Worm (Caenorhabditis elegans) whole organism, young adult: ENCODE data around the gene chca-1.

ENCODE experiments used
- ama-1 ChIP-seq, 3 experiments: fragments of 150-350 bp in 1 of 3; sonication (generic microtip) in 2 of 3; optimal IDR thresholded peaks; 2 replicates each; lab custom pipeline; 2014 to 2018; ENCODE audit warnings: missing biosample characterization in 2 of 3, missing genetic modification characterization in 2 of 3, missing genetic modification reagents in 2 of 3
- aptf-3 ChIP-seq: fragments of 200-800 bp; sonication (Bioruptor generic); IDR thresholded peaks from 2 replicates; pipeline ENCODE4 v1.3.6; 2022; ENCODE audit warnings: missing genetic modification characterization, missing compliant biosample characterization
- ceh-100 ChIP-seq: fragments of 200-800 bp; sonication (Bioruptor generic); IDR thresholded peaks from 2 replicates; pipeline ENCODE4 v1.3.6; 2022; ENCODE audit warnings: missing genetic modification reagents, missing genetic modification characterization, missing compliant biosample characterization
- ceh-58 ChIP-seq: fragments of 200-800 bp; sonication (Bioruptor generic); IDR thresholded peaks from 2 replicates; pipeline ENCODE4 v1.3.6; 2022; ENCODE audit warnings: missing genetic modification characterization, missing compliant biosample characterization
- ets-4 ChIP-seq: fragments of 200-800 bp; sonication (Bioruptor generic); optimal IDR thresholded peaks from 2 replicates; lab custom pipeline; 2018; ENCODE audit warnings: mild to moderate bottlenecking, missing genetic modification characterization, missing compliant biosample characterization
- lag-1 ChIP-seq: fragments of 200-800 bp; sonication (Bioruptor generic); IDR thresholded peaks from 2 replicates; pipeline ENCODE4 v1.3.6; 2022; ENCODE audit warnings: missing genetic modification reagents, missing genetic modification characterization, missing compliant biosample characterization
- madf-10 ChIP-seq: sonication (generic microtip); optimal IDR thresholded peaks from 2 replicates; lab custom pipeline; 2016; ENCODE audit warnings: mild to moderate bottlenecking, missing genetic modification characterization, missing compliant biosample characterization
- pha-4 ChIP-seq: fragments of 150-350 bp; sonication (generic microtip); optimal IDR thresholded peaks from 2 replicates; lab custom pipeline; 2014; ENCODE audit warnings: missing biosample characterization, missing genetic modification reagents, missing genetic modification characterization
- rcor-1 ChIP-seq: fragments of 200-800 bp; sonication (Bioruptor generic); IDR thresholded peaks from 2 replicates; pipeline ENCODE4 v1.3.6; 2022; ENCODE audit warnings: missing genetic modification reagents, missing genetic modification characterization, missing compliant biosample characterization
- unc-130 ChIP-seq: sonication (generic microtip); optimal IDR thresholded peaks from 2 replicates; lab custom pipeline; 2016; ENCODE audit warnings: missing genetic modification reagents, missing genetic modification characterization, missing compliant biosample characterization
- zim-3 ChIP-seq: sonication (generic microtip); optimal IDR thresholded peaks from 2 replicates; lab custom pipeline; 2017; ENCODE audit warnings: mild to moderate bottlenecking, missing genetic modification characterization, moderate library complexity, missing compliant biosample characterization

DNA sequence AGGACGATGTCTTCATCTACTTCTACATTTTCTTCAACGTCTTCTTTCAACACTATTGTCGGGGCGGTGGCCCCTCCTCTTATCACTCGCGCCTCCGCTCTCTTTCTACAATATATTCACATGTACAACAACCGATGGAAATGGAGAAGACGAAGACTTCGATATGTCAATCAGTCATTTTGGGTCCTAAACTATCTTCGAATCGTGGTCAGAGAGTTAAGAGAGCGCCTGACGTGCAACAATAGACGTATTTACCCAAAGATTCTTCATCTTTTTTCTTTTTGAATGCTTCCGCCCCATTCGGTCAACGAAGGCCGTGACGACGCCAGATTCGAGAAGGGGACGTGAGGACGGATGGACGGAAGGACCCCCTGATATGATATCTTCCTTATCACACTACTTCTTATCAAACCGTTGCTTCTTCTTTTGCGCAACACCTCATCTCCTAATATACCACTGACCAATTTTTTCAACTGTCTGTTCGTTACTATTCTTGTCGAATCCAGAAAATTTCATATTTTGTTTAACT is 18.2 kb upstream of the chca-1 start:
- TF ChIP-seq ets-4 (no peak), rcor-1 (GFP tag; lab: Robert Waterston, UW) (no peak), ceh-100 (GFP tag; lab: Robert Waterston, UW) (no peak), ceh-58 (GFP tag; lab: Robert Waterston, UW) (no peak), madf-10 (no peak), unc-130 (GFP tag; lab: Kevin White, UChicago) (no peak), aptf-3 (no peak), ama-1 (optimal IDR thresholded peaks at IDR 0.05; lab: Kevin White, UChicago) (no peak), ama-1 (GFP tag; optimal IDR thresholded peaks at IDR 0.05; lab: Kevin White, UChicago) (no peak), zim-3 (tag; lab: Kevin White, UChicago) (no peak), lag-1 (no peak), pha-4 (tag; lab: Kevin White, UChicago) (no peak)
